Fruit fly (Drosophila melanogaster) whole organism, wandering third instar larva: ENCODE data around the gene asp.

Experiments
- Abd-B ChIP-seq: fragments of >200 bp; optimal IDR thresholded peaks from 2 replicates; lab custom pipeline; 2017; ENCODE audit warnings: missing biosample characterization, missing genetic modification characterization
- CG32264 ChIP-seq: fragments of 200-800 bp; sonication (Bioruptor generic); optimal IDR thresholded peaks from 2 replicates; lab custom pipeline; 2016; ENCODE audit warnings: missing biosample characterization, missing genetic modification characterization
- CG9705 ChIP-seq: fragments of 200-800 bp; sonication (Bioruptor generic); optimal IDR thresholded peaks from 2 replicates; lab custom pipeline; 2018; ENCODE audit warnings: missing biosample characterization, mild to moderate bottlenecking, missing genetic modification characterization
- CrebA ChIP-seq: fragments of 200-800 bp; sonication (Bioruptor generic); optimal IDR thresholded peaks from 2 replicates; lab custom pipeline; 2016; ENCODE audit warnings: missing biosample characterization, mild to moderate bottlenecking, missing genetic modification characterization, borderline replicate concordance
- Dfd ChIP-seq: fragments of >200 bp; optimal IDR thresholded peaks from 2 replicates; lab custom pipeline; 2017; ENCODE audit warnings: missing biosample characterization, missing genetic modification characterization
- Dif ChIP-seq: fragments of 200-275, 200-300 bp; sonication (Bioruptor generic); optimal IDR thresholded peaks from 2 replicates; lab custom pipeline; 2018; ENCODE audit warnings: missing biosample characterization, missing genetic modification characterization; ENCODE audit not compliant: partially characterized antibody
- HLH106 ChIP-seq: fragments of 200-800 bp; optimal IDR thresholded peaks from 3 replicates; lab custom pipeline; 2019; ENCODE audit warnings: missing biosample characterization, mild to moderate bottlenecking, missing genetic modification characterization, moderate library complexity
- Hnf4 ChIP-seq: fragments of 200-800 bp; sonication (Bioruptor generic); optimal IDR thresholded peaks from 2 replicates; lab custom pipeline; 2016; ENCODE audit warnings: missing biosample characterization, mild to moderate bottlenecking, missing genetic modification characterization
- Hr78 ChIP-seq: fragments of >200 bp; optimal IDR thresholded peaks from 2 replicates; lab custom pipeline; 2017; ENCODE audit warnings: missing biosample characterization, missing genetic modification characterization
- Hr83 ChIP-seq: fragments of 200-300 bp; sonication (Bioruptor generic); optimal IDR thresholded peaks from 2 replicates; lab custom pipeline; 2016; ENCODE audit warnings: missing biosample characterization, mild to moderate bottlenecking, missing genetic modification characterization, moderate library complexity; ENCODE audit not compliant: poor library complexity, severe bottlenecking
- Jra ChIP-seq: sonication (Bioruptor generic); optimal IDR thresholded peaks from 2 replicates; lab custom pipeline; 2016; ENCODE audit warnings: missing biosample characterization, missing genetic modification characterization
- Mio ChIP-seq: sonication (Bioruptor generic); optimal IDR thresholded peaks from 2 replicates; lab custom pipeline; 2016; ENCODE audit warnings: missing biosample characterization, missing genetic modification characterization
- Myc ChIP-seq: fragments of >200 bp; optimal IDR thresholded peaks from 2 replicates; lab custom pipeline; 2017
- OdsH ChIP-seq: fragments of 200-800 bp; sonication (Bioruptor generic); optimal IDR thresholded peaks from 2 replicates; lab custom pipeline; 2016; ENCODE audit warnings: missing biosample characterization, mild to moderate bottlenecking, missing genetic modification characterization
- Rel ChIP-seq, 2 experiments: fragments of 200-800 bp; sonication (Bioruptor generic) in 1 of 2; optimal IDR thresholded peaks; 2 replicates in 1 of 2; 3 replicates in 1 of 2; lab custom pipeline; 2016 to 2019; ENCODE audit warnings: mild to moderate bottlenecking in 2 of 2, missing biosample characterization in 2 of 2, missing genetic modification characterization in 2 of 2, moderate library complexity in 1 of 2
- Sp1 ChIP-seq: fragments of 200-800 bp; sonication (Bioruptor generic); optimal IDR thresholded peaks from 3 replicates; lab custom pipeline; 2019; ENCODE audit warnings: missing biosample characterization, mild to moderate bottlenecking, missing genetic modification characterization, moderate library complexity
- Vsx2 ChIP-seq: fragments of 200-300, 225-300 bp; sonication (Bioruptor generic); optimal IDR thresholded peaks from 2 replicates; lab custom pipeline; 2018; ENCODE audit warnings: missing biosample characterization, missing genetic modification characterization; ENCODE audit not compliant: partially characterized antibody
- br ChIP-seq: fragments of 200-800 bp; sonication (Bioruptor generic); optimal IDR thresholded peaks from 2 replicates; lab custom pipeline; 2016; ENCODE audit warnings: missing biosample characterization, missing genetic modification characterization
- brk ChIP-seq: fragments of 200-800 bp; sonication (Bioruptor generic); optimal IDR thresholded peaks from 2 replicates; lab custom pipeline; 2016; ENCODE audit warnings: missing biosample characterization, mild to moderate bottlenecking, missing genetic modification characterization
- dl ChIP-seq, 2 experiments: fragments of 175-275, 200-275 bp in 1 of 2; fragments of 200-275 bp in 1 of 2; sonication (Bioruptor generic); optimal IDR thresholded peaks; lab custom pipeline; 2018; ENCODE audit warnings: mild to moderate bottlenecking in 2 of 2, missing biosample characterization in 2 of 2, missing genetic modification characterization in 2 of 2, moderate library complexity in 2 of 2; ENCODE audit not compliant: partially characterized antibody in 2 of 2, insufficient read depth in 1 of 2
- dmrt93B ChIP-seq: fragments of 200-800 bp; sonication (Bioruptor generic); optimal IDR thresholded peaks from 2 replicates; lab custom pipeline; 2018; ENCODE audit warnings: missing biosample characterization, mild to moderate bottlenecking, missing genetic modification characterization
- dsf ChIP-seq: sonication (Bioruptor generic); optimal IDR thresholded peaks from 2 replicates; lab custom pipeline; 2016; ENCODE audit warnings: missing biosample characterization, missing genetic modification characterization, borderline replicate concordance
- ey ChIP-seq: fragments of 200-800 bp; sonication (Bioruptor generic); optimal IDR thresholded peaks from 2 replicates; lab custom pipeline; 2016; ENCODE audit warnings: missing biosample characterization, missing genetic modification characterization
- foxo ChIP-seq, 2 experiments: fragments of 200-800 bp; sonication (Bioruptor generic); optimal IDR thresholded peaks; 2 replicates in 1 of 2; 3 replicates in 1 of 2; lab custom pipeline; 2016 to 2017; ENCODE audit warnings: missing biosample characterization in 2 of 2, missing genetic modification characterization in 2 of 2
- fru ChIP-seq: fragments of 200-800 bp; sonication (Bioruptor generic); optimal IDR thresholded peaks from 3 replicates; lab custom pipeline; 2016; ENCODE audit warnings: missing biosample characterization, mild to moderate bottlenecking, missing genetic modification characterization
- h ChIP-seq: fragments of 200-800 bp; sonication (Bioruptor generic); optimal IDR thresholded peaks from 3 replicates; lab custom pipeline; 2016; ENCODE audit warnings: missing biosample characterization, mild to moderate bottlenecking, missing genetic modification characterization
- jim ChIP-seq: fragments of 175-275, 200-325 bp; sonication (Bioruptor generic); optimal IDR thresholded peaks from 2 replicates; lab custom pipeline; 2016; ENCODE audit warnings: missing biosample characterization, mild to moderate bottlenecking, missing genetic modification characterization
- psq ChIP-seq: fragments of 200-800 bp; sonication (Bioruptor generic); optimal IDR thresholded peaks from 3 replicates; lab custom pipeline; 2017; ENCODE audit warnings: missing biosample characterization, mild to moderate bottlenecking, missing genetic modification characterization, moderate library complexity
- rgr ChIP-seq: fragments of 200-800 bp; sonication (Bioruptor generic); optimal IDR thresholded peaks from 3 replicates; lab custom pipeline; 2016; ENCODE audit warnings: missing biosample characterization, mild to moderate bottlenecking, missing genetic modification characterization
- sage ChIP-seq: fragments of 200-800 bp; sonication (Bioruptor generic); optimal IDR thresholded peaks from 2 replicates; lab custom pipeline; 2016; ENCODE audit warnings: missing biosample characterization, mild to moderate bottlenecking, missing genetic modification characterization
- sv ChIP-seq: fragments of 200-800 bp; sonication (Bioruptor generic); optimal IDR thresholded peaks from 3 replicates; lab custom pipeline; 2016; ENCODE audit warnings: missing biosample characterization, missing genetic modification characterization
- tai ChIP-seq: sonication (Bioruptor generic); optimal IDR thresholded peaks from 2 replicates; lab custom pipeline; 2016; ENCODE audit warnings: missing biosample characterization, missing genetic modification characterization
- woc ChIP-seq: sonication (Bioruptor generic); optimal IDR thresholded peaks from 2 replicates; lab custom pipeline; 2016; ENCODE audit warnings: missing biosample characterization, mild to moderate bottlenecking, missing genetic modification characterization

asp gene

DNA sequence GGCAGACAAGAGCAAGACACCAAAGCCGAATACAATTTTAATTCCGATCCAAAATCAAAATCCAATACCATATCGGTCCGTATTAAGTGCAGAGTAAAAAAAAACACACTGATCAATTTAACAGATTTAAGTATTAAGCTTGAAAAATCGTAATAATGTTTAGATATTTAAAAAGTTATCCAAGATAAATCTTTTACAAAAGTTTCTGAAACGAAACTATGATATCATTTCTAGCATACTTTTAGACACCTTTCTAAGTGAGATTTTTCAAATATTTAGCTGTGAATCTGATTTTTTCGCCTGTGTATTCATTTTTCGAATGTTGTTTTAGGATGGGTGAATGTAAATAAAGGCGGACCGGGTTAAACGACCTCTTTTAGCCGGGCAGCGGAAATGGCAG is 23.5 kb downstream of the asp start:
- TF ChIP-seq CG9705 (GFP tag; lab: Kevin White, UChicago) (no peak), Hr83 (GFP tag; lab: Kevin White, UChicago) (no peak), Dfd (no peak), Hnf4 (GFP tag; lab: Kevin White, UChicago) (no peak), HLH106 (no peak), Sp1 (GFP tag; lab: Kevin White, UChicago) (no peak), br (no peak), Myc (lab: Kevin White, UChicago) (no peak), foxo (GFP tag; optimal IDR thresholded peaks at IDR 0.05; lab: Kevin White, UChicago) (no peak), psq (GFP tag; lab: Kevin White, UChicago) (no peak), dsf (GFP tag; lab: Kevin White, UChicago) (no peak), Jra (GFP tag; lab: Kevin White, UChicago) (no peak), rgr (no peak), Rel (GFP tag; optimal IDR thresholded peaks at IDR 0.05; lab: Kevin White, UChicago) (no peak), Rel (tag; optimal IDR thresholded peaks at IDR 0.05; lab: Kevin White, UChicago) (no peak), brk (GFP tag; lab: Kevin White, UChicago) (no peak), Vsx2 (GFP tag; lab: Kevin White, UChicago) (no peak), Hr78 (GFP tag; lab: Kevin White, UChicago) (no peak), dmrt93B (GFP tag; lab: Kevin White, UChicago) (no peak), OdsH (GFP tag; lab: Kevin White, UChicago) (no peak)

DNA sequence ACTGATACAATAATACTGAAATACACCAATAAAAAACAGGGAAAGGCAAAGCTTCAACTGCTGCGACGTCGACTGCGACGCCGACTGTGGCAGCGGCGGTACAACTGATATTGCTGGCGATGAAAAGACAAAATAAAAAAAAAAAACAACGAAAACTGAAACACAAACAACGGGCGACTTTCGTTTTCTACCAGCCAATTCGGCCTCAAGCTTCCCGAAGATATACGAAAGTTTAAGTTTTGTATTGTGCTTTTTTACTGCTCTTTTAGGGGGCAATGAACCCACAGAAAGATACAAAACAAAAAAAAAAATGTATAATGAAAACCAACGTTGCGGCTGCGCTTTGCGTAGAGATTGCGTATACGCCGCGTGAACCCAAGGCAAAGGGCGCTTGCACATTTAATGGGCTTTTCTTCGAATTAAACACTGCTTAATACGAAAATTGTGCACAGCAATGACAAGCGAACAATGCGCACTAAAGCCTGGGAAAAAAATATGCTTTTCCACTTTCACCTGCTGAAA is 24.6 kb downstream of the asp start:
- TF ChIP-seq sv (GFP tag; lab: Kevin White, UChicago) = no peak
- TF ChIP-seq Hr83 (GFP tag; lab: Kevin White, UChicago) = no peak
- no peak for TF ChIP-seq ey (GFP tag; lab: Kevin White, UChicago)
- TF ChIP-seq HLH106 = no peak

DNA sequence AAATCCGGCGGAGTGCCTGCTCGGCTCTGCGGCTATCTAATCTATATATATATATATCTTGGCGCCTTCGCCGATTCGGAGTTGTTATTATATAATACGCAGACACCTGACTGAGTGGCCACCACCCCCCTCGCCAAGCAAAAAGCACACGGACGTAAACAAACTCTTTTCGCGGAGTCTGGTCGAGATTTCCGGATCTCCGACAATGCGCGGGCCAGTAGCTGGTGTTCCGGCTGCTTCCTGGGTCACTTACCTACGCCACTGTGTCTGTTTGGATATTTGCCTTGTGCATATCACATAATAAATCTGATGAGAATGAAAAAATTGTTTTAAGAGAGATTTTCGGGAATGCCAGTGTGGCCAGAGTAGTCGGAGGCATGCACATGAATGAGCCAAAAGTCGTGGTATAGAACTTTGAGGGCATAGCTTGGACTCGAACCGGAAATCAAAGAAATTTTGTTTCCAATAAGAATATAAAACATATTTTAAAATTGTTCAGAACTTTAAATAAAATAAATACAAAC is 33.5 kb downstream of the asp start, which contains the start of gene CG5805:
Gene CG5805, minus strand, starts transcription at position 380 of the 524 bp plus-strand sequence.
- TF ChIP-seq fru (peak; percentile 47), jim (GFP tag; lab: Kevin White, UChicago) (no peak), sv (GFP tag; lab: Kevin White, UChicago) (peak; percentile 76), Hr83 (GFP tag; lab: Kevin White, UChicago) (peak; percentile 34), Jra (GFP tag; lab: Kevin White, UChicago) (no peak), Sp1 (GFP tag; lab: Kevin White, UChicago) (peak; percentile 67), rgr (peak; percentile 87), dmrt93B (GFP tag; lab: Kevin White, UChicago) (peak; percentile 90), Hr78 (GFP tag; lab: Kevin White, UChicago) (no peak), foxo (GFP tag; optimal IDR thresholded peaks at IDR 0.05; lab: Kevin White, UChicago) (peak in 1 of 2 experiments; percentile 47), br (peak; percentile 49), CG9705 (GFP tag; lab: Kevin White, UChicago) (peak; percentile 79), CG32264 (GFP tag; lab: Kevin White, UChicago) (peak; percentile 27), ey (GFP tag; lab: Kevin White, UChicago) (peak; percentile 28), tai (no peak), sage (GFP tag; lab: Kevin White, UChicago) (peak; percentile 45), dl (GFP tag; optimal IDR thresholded peaks at IDR 0.05; lab: Kevin White, UChicago; ENCODE audit: insufficient read depth in 1 of 2, partially characterized antibody in 2 of 2) (no peak), Dif (no peak), Hnf4 (GFP tag; lab: Kevin White, UChicago) (no peak), h (GFP tag; lab: Kevin White, UChicago) (peak; percentile 71), OdsH (GFP tag; lab: Kevin White, UChicago) (peak; percentile 54), Abd-B (no peak), CrebA (GFP tag; lab: Kevin White, UChicago) (no peak), Mio (GFP tag; lab: Kevin White, UChicago) (no peak), Rel (GFP tag; optimal IDR thresholded peaks at IDR 0.05; lab: Kevin White, UChicago) (no peak), Rel (tag; optimal IDR thresholded peaks at IDR 0.05; lab: Kevin White, UChicago) (peak; percentile 5), psq (GFP tag; lab: Kevin White, UChicago) (peak; percentile 57), woc (no peak), HLH106 (peak; percentile 66), Vsx2 (GFP tag; lab: Kevin White, UChicago) (no peak), Myc (lab: Kevin White, UChicago) (no peak)
